Fruit fly (Drosophila melanogaster): ENCODE measurements around the gene ppk10.
A peak's percentile ranks its signal among the peaks of the same experiment; 100 is the strongest.

Gene ppk10

DNA sequence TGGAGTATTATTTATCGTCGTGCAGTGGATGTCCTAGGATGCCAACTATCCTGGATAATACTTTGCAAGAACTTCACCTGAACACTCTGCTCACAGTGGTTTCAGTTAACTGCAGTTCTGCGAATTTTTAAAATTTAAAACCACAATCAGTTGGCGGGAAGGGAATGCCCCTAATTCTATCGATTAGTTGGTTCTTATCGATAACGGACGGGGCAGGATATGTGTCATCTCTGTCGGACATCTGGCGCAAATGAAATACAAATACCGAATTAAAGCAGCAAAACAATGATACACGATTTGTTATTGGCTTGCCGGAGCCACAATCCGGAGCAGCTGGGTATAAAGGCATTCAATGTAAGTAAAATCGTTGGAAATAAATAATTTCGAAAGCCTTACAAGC, 30.9 kb upstream of the ppk10 start, which contains the start of gene Grip75 (continued):
- TF ChIP-seq Opbp (GFP tag; IDR thresholded peaks at IDR 0.05; ENCODE audit: partially characterized antibody) (peak; percentile 57; the same call in 2 of the 3 replicates), CG10431 (GFP tag; optimal IDR thresholded peaks at IDR 0.05) (no peak), slbo (GFP tag; IDR thresholded peaks at IDR 0.05) (no peak), pzg (GFP tag; optimal IDR thresholded peaks at IDR 0.05) (peak; percentile 57), Myb (GFP tag; optimal IDR thresholded peaks at IDR 0.05) (peak; percentile 49), twi (tag; optimal IDR thresholded peaks at IDR 0.05) (peak; percentile 32), Dref (GFP tag; IDR thresholded peaks at IDR 0.05) (peak; percentile 81), BEAF-32 (GFP tag; optimal IDR thresholded peaks at IDR 0.05) (peak; percentile 62), zen2 (GFP tag; IDR thresholded peaks at IDR 0.05; ENCODE audit: partially characterized antibody) (peak; percentile 51; the same call in 2 of the 3 replicates), amos (GFP tag; IDR thresholded peaks at IDR 0.05; ENCODE audit: partially characterized antibody) (peak; percentile 67), pb (GFP tag; optimal IDR thresholded peaks at IDR 0.05) (no peak), ERR (GFP tag; optimal IDR thresholded peaks at IDR 0.05) (no peak), Dll (GFP tag; IDR thresholded peaks at IDR 0.05; ENCODE audit: partially characterized antibody) (peak; percentile 63; the same call in 3 of the 4 replicates), dpn (GFP tag; optimal IDR thresholded peaks at IDR 0.05) (no peak), so (GFP tag; IDR thresholded peaks at IDR 0.05) (no peak), E2f2 (GFP tag; IDR thresholded peaks at IDR 0.05) (peak; percentile 94), HLH4C (GFP tag; IDR thresholded peaks at IDR 0.05; ENCODE audit: partially characterized antibody) (peak; percentile 32; the same call in 1 of the 3 replicates), mld (GFP tag; IDR thresholded peaks at IDR 0.05; ENCODE audit: partially characterized antibody) (0 out of 3 replicates have a peak, but pooled peaks have one; percentile 18), CG10321 (GFP tag; IDR thresholded peaks at IDR 0.05) (no peak), CG17186 (GFP tag; optimal IDR thresholded peaks at IDR 0.05) (peak; percentile 4)

DNA sequence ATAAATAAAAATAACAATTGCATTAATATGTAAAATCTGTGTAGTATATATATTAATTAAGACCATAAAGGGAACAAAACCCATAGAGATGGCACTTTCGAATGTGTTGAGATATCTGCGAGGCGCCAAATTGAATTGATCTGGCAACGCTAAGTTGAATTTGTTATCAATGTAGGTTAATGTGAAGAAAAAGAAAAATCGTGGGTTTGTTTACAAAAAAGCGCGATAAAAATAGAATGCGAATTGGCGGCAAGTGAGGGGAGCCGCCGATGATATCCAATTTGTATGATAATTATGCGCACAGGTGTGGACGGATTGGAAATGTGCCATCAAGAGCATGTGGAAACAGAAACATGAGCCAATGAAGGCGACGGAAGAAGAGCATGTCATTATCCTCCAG, 27.7 kb upstream of the ppk10 start:
- TF ChIP-seq jing (GFP tag; optimal IDR thresholded peaks at IDR 0.05) (no peak), CG11695 (GFP tag; IDR thresholded peaks at IDR 0.05) (no peak), CG16779 (GFP tag; IDR thresholded peaks at IDR 0.05) (no peak), CG32532 (GFP tag; IDR thresholded peaks at IDR 0.05) (no peak), Dref (GFP tag; IDR thresholded peaks at IDR 0.05) (peak; percentile 55), CG14050 (GFP tag; IDR thresholded peaks at IDR 0.05) (no peak), sr (GFP tag; IDR thresholded peaks at IDR 0.05) (no peak; the same call in 2 of the 3 replicates), zen2 (GFP tag; IDR thresholded peaks at IDR 0.05; ENCODE audit: partially characterized antibody) (no peak), gcm (GFP tag; optimal IDR thresholded peaks at IDR 0.05) (no peak), Scr (GFP tag; IDR thresholded peaks at IDR 0.05; ENCODE audit: partially characterized antibody) (peak; percentile 54; the same call in 1 of the 2 replicates), nerfin-2 (GFP tag; IDR thresholded peaks at IDR 0.05; ENCODE audit: partially characterized antibody) (peak; percentile 11; the same call in 1 of the 2 replicates), gem (tag; optimal IDR thresholded peaks at IDR 0.05) (no peak), pfk (GFP tag; optimal IDR thresholded peaks at IDR 0.05) (no peak), Ets65A (GFP tag) (peak; percentile 42), CG34224 (GFP tag; IDR thresholded peaks at IDR 0.05; ENCODE audit: partially characterized antibody) (peak; percentile 46), CG12299 (tag; optimal IDR thresholded peaks at IDR 0.05) (no peak), CG1603 (tag; optimal IDR thresholded peaks at IDR 0.05) (peak; percentile 52), CG10267 (tag; optimal IDR thresholded peaks at IDR 0.05) (peak; percentile 1), MBD-R2 (GFP tag; IDR thresholded peaks at IDR 0.05) (peak; percentile 34; the same call in 1 of the 2 replicates), CG30403 (GFP tag; optimal IDR thresholded peaks at IDR 0.05) (no peak), CG6175 (GFP tag; IDR thresholded peaks at IDR 0.05) (no peak), CG17829 (tag; optimal IDR thresholded peaks at IDR 0.05) (no peak), CG1792 (GFP tag; optimal IDR thresholded peaks at IDR 0.05) (no peak), CG5953 (GFP tag; IDR thresholded peaks at IDR 0.05) (no peak), Bgb (GFP tag; IDR thresholded peaks at IDR 0.05; ENCODE audit: partially characterized antibody) (peak; percentile 34; the same call in 1 of the 2 replicates), wek (GFP tag; optimal IDR thresholded peaks at IDR 0.05) (peak; percentile 8), Dip3 (GFP tag; optimal IDR thresholded peaks at IDR 0.05) (no peak), ERR (GFP tag; optimal IDR thresholded peaks at IDR 0.05) (no peak), CG3847 (GFP tag; IDR thresholded peaks at IDR 0.05) (0 out of 2 replicates have a peak, but pooled peaks have one; percentile 17), CG12659 (GFP tag; optimal IDR thresholded peaks at IDR 0.05) (peak; percentile 14), Ptx1 (GFP tag; IDR thresholded peaks at IDR 0.05) (no peak), insv (GFP tag; optimal IDR thresholded peaks at IDR 0.05) (no peak)

All from whole organism, embryonic.